Worm (Caenorhabditis elegans) whole organism, L4/young adult: ENCODE measurements around the gene capg-2.

ENCODE experiments used
- W03F9.2 ChIP-seq: fragments of 150-350 bp; optimal IDR thresholded peaks from 2 replicates; lab custom pipeline; 2014; ENCODE audit warnings: missing biosample characterization, missing genetic modification characterization
- dao-5 ChIP-seq: sonication (generic microtip); optimal IDR thresholded peaks from 2 replicates; lab custom pipeline; 2016; ENCODE audit warnings: missing genotype, missing genetic modification characterization, moderate library complexity, missing compliant biosample characterization
- him-1 ChIP-seq: sonication (generic microtip); optimal IDR thresholded peaks from 2 replicates; lab custom pipeline; 2016; ENCODE audit warnings: missing genotype, missing genetic modification reagents, missing genetic modification characterization, missing compliant biosample characterization

The capg-2 gene

DNA sequence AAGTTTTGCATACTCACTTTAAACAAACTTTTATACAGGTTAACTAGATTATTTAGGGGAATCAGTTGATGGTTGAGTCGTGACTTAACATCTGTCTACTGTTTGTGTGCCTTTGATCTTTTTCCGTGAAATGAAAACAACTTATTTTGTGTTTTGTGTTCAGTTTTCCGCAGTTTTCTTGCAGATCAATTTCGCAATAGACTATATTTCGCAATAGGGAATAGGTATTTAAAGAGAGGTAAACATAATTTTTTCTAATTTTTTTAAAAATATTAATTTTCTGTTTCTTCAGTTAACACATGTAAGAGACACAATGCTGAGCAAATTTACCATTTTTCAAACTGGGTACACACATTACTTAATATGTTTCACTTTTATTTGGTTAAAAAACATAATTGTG is 10.3 kb upstream of the capg-2 start, which contains the start of gene tbb-6:
Gene tbb-6, plus strand, starts transcription at position 155 of the 400 bp plus-strand sequence.
- no peak for TF ChIP-seq W03F9.2
- TF ChIP-seq him-1, result no peak
- TF ChIP-seq dao-5, result no peak

DNA sequence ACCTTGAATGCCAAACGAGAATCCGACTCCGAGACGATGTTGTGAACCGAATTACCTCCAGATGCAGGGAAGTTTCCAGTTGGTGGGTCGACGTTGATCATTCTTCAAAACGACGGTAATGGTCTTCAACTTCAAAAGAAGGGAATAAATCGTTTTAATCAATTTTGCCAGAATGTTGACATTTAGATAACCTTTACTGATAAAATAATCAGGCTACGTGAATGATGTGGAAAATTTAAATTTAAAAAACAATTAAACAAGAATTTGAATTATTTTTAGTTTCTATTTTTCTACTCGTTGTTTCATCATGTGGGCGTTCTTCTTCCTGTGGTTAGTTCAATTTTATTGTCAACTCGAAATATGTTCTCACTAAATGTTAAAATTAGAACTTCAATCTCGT is 8.0 kb upstream of the capg-2 start, which contains the start of gene ssp-35:
Gene ssp-35, minus strand, starts transcription at position 101 of the 400 bp plus-strand sequence.
- no peak for TF ChIP-seq him-1

DNA sequence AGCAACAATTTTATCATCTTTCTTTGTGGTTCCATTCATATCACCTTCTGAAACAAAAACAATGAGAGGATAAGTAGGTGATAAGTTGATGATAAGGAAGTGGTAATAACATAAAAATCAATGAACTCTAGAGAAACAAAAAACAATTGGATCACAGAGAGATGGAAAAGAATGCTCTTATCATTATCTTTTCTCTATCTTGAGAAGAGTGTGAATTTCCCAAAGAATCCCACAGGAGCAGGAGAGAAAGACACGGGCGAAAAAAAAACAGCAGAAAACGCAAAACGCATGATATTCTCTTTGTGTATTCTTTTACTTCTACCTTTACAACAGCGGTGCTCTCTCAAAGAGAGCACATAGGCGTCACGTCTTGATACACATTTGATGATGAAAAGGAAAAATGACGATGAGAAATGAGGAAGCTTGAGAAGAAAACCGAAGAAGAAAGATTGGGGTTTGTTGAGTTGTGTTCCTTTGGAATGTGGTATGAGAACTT is 2.4 kb upstream of the capg-2 start, which contains the start of gene twk-24:
Gene twk-24, minus strand, starts transcription at position 51 of the 496 bp plus-strand sequence.
- no peak for TF ChIP-seq W03F9.2
- TF ChIP-seq him-1, result no peak
- TF ChIP-seq dao-5, result no peak

DNA sequence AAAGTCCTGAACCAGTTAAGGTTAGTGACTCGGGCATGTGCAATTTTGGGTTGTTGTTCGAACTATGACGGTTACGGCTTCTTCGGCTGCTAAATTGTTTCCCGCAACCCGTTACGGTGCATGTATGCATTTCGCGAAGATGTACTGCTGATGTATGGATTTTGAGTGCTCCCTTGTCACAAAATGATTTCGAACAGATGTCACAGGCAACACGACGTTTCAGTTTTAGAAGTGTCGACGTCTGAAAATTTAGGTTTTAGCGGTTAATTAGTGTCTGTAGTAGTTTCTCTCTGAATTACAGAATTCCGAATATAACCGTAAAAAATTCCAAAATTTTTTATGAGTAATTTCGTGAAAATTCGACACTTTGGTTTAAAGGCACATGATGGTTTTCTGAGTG is 4.0 kb downstream of the capg-2 start:
- TF ChIP-seq him-1, result no peak
- no peak for TF ChIP-seq dao-5
- no peak for TF ChIP-seq W03F9.2

DNA sequence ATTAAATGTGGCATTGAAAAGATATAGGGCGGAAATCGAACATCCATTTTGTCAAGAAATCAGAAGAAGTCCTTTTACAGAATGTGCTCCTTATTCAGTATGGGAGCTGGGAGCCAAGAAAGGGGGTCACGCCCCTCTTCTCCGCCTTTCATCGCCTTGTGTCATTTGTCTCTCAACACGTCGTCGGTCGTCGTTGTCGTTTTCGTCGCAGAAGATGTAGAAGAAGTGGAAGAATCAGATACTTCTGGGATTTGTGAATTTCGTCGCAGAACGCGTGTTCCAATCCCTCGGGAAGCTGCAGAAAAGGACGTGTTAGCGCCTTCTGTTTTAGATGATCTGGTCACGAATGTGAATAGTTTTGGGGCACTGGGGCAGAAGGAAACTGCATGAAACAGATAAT is 5.3 kb downstream of the capg-2 start, which contains the start of gene bnc-1:
Gene bnc-1, minus strand, starts transcription at position 101 of the 400 bp plus-strand sequence.
- no peak for TF ChIP-seq him-1
- TF ChIP-seq W03F9.2, result no peak
- TF ChIP-seq dao-5, result no peak

DNA sequence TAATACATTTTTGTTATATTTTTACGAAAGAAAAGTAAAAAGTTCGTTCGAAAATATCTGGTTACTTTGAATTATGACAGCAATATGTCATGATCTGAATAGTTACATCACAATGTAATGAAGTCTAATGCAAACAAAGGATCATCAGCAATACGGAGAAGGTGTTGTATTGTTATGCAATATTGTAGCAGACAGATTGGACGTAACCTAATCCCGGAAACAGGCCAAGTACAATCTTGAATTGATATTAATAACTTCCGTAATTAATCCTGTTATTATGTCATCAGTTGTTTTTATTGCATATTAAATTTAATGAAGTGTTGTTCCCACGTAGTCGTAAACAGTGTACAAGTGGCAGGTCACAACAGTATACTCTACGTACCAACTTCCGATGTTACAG is 9.8 kb downstream of the capg-2 start:
- TF ChIP-seq W03F9.2, result no peak
- TF ChIP-seq him-1, result no peak
- TF ChIP-seq dao-5, result no peak

DNA sequence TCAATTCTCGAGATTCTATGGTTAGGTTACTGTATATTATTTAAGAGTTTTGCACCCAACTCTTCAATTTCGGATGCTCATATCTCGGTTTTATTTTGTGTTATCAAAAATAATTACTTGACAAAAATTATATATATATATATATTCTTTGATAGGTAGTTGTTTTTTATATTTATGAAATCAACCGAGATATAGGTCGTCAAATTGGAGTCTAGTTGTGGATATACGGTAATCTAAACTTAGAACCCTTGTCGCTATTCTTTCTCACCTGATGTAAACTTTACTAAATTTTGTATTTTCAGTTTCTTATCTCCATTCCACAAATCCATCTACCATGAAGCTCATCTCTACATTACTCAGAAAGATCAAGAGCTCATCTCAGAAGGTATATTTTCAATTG is 11.5 kb downstream of the capg-2 start, which contains the start of gene F55C5.10:
Gene F55C5.10, plus strand, starts transcription at position 301 of the 400 bp plus-strand sequence.
- TF ChIP-seq dao-5 (no peak), W03F9.2 (no peak), him-1 (no peak)

DNA sequence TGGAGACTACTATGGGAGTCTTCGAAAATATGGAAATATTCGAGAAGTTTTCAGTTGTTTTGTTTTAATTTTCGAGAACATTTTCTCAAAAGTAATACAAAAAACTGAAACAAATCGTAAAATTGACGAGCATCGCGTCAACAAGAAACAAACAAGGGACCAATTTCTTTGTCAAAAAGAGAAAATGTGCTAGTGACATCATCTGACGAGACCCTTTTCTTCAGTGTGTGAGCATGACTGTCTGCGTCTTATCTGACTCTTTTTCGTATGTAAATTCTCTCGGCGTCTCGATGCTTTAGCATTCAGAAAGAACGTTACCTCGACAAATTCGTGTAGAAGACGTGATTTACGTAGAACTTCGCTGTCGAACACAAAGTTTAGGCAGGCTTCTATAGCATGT is 16.0 kb downstream of the capg-2 start:
- no peak for TF ChIP-seq W03F9.2

DNA sequence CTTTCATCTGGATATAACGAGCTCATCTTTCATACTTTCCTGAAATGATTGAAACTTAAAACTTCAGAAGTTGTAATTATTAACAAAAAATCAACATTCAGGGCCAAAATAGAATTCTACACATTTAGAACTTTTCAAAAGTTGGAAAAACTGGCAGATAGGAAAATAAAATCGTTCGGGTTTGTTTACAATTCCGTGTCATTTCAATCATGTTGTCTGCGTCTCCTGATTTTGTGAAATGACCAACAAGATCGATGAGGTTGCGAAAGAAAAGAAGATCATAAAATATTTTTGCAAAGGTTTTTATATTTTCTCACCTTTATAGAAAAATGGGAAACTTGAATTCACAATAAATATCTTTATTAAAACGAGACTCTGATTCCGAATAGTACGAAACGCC is 16.9 kb downstream of the capg-2 start, which contains the start of gene rskd-1:
Gene rskd-1, minus strand, starts transcription at position 39 of the 400 bp plus-strand sequence.
- TF ChIP-seq W03F9.2, result no peak
- TF ChIP-seq him-1, result no peak
- no peak for TF ChIP-seq dao-5

DNA sequence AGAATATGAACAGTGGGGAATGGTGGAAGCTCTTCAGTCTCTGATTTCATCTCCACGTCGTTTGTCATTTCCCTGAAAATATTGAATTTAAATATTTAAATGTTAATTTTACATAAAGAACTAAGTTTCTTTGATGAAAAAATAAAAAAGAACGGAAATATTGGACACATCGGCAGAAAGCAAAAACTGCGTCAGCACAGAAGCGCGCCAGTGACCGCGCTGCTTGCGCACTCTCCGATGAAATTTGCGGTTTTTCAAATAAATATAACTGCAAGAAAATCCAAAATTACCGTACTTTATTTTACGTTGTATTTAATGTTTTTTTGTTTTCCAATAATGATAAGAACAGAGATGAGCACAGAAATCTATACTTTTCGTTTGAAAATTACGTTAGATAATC is 19.9 kb downstream of the capg-2 start, which contains the start of the genes srpa-68 and srh-16:
Gene srpa-68, minus strand, starts transcription at position 72 of the 400 bp plus-strand sequence.
Gene srh-16, plus strand, starts transcription at position 275 of the 400 bp plus-strand sequence.
- TF ChIP-seq W03F9.2 (peak; percentile 92), him-1 (peak; percentile 73), dao-5 (no peak)

DNA sequence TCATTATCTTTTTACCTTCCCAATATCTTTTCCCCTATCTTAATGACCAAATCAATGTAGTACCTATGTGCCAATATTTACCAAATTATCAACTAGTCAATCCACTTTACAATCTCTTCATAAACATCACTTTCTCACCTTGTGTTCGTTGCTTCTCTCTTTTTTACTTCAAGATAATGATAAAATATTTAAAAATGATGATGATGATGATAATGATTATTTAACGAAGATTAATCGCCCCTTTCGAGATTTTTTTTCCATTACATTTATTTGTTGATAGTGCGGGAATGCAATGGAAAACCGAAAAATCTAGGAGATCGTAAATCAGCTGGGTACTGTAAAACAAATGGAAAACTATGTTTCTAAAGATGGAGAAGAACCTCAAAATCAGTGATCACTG is 22.4 kb downstream of the capg-2 start:
- TF ChIP-seq W03F9.2 (no peak), him-1 (no peak), dao-5 (no peak)

DNA sequence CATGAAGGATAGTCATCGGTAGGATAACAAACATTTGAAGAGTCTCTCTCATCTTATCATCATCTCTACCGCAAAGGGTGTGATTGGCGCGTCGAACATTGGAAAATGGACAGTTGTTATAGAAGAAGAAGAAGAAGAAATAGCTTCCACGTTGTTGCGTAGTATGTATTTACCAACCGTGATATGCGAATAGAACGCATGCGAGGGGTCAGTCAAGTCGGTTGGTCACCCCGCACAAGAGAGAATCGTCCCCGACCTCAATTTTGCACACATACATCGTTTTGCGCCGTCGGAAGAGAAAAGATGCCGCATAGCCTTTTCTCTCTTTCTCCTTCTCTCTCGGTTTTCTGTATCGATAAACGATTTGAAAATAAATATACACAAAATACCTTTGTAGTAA is 23.3 kb downstream of the capg-2 start:
- TF ChIP-seq dao-5, result no peak

DNA sequence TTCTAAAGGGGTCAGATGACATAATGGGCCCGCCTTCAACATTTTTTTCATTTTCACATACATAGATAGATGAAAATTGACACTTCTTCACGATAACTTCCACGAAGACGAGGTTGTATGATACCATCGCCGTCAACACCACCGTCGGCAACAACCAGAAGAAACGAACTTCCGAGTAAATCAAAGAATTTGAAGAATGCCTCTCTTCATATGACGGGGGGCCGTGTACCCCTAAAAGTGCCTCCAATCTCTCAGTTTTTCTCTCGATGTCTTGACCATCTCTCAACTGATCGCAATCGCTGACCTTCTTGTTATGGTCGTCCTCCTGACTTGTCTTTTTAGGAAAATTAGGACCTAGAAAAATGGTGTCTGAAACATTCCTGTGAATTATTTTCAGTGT is 23.8 kb downstream of the capg-2 start:
- no peak for TF ChIP-seq dao-5
- TF ChIP-seq W03F9.2, result no peak
- TF ChIP-seq him-1, result no peak

DNA sequence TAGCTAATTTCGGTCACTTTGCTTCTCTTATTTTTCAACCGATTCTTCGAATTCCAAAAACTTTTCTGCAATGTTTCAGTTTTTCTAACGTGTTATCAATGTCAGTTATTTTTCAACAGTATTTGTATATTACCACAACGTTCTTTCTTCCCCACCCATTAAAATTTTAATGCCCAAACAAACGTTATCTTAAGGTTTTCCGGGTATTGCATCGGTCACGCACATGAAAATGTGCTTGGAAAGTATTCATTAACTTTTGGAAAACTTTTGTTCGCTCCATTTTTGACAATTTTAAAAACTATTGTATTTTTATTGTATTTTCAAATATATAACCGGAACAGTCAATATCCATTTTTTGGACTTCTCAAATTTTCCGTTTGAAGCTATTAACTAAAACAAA is 24.4 kb downstream of the capg-2 start:
- no peak for TF ChIP-seq W03F9.2
- no peak for TF ChIP-seq him-1
- no peak for TF ChIP-seq dao-5

DNA sequence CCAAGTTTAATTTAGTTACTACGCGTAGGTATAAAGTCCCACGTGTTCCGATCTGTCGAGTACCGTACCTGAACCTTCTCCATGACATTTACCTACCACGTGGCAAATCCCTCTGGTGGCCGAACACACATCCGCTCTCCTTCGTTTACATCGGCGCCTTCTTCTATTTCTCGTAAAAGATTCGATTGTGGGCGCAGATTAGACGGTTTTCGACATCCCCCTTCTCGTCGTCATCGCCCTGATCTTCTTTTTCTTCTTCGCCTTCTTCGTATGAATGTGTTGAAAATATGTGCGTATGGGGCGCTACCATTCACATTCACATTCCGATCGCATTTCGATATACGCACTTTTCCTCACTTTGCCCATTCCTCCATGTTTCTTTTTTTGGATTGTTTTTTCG is 25.1 kb downstream of the capg-2 start:
- TF ChIP-seq W03F9.2 (no peak), dao-5 (no peak), him-1 (no peak)

DNA sequence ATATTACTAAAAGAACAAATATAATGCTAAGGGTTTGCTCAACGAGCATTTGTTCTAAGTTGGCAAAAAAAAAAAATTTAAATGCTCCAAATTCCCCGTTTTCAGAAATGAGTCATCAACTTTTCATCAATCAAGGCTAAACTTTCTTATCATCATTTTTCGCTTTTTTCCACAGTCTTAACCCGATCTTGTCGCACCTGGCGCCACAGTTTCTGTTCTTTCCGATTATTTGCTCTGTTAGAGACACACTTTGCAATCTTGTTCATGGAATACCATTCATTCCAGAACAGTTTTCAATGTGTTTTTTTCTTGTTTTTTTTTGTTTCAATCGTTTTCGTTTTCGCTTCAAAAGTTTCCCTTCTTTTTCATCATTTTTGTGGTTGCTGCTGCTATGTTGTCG is 26.5 kb downstream of the capg-2 start:
- TF ChIP-seq W03F9.2 (no peak), him-1 (no peak), dao-5 (no peak)

DNA sequence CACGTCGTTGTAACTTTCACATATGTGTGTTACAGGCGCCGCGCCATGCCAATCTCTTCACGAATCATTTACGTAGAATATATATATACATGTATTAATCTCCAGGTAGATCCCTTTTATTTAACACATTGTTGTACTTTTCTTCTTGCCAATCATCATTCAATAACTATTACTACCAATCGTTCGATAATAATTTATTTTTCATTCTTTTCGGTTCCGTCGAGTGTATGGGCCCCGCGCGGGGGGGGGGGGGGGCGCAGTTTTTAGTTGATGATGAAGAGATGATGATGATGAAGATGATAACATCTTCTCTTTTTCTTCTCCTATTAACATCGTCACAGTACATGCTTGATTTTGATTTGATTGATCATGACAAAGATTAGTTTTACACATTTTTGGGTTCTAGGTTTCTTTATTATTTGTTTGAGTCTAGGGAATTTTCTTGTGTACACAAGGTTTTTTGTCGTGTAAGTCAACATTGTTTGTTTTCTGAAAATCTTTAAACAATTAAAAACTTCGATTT is 27.6 kb downstream of the capg-2 start:
- TF ChIP-seq him-1 (no peak), dao-5 (no peak), W03F9.2 (no peak)
